Worm (Caenorhabditis elegans) whole organism, L3 larva: ENCODE measurements around the gene skp-1.

Experiments
- ceh-82 ChIP-seq: fragments of 150-350 bp; optimal IDR thresholded peaks from 2 replicates; lab custom pipeline; 2014; ENCODE audit warnings: missing biosample characterization, missing genetic modification characterization
- elt-3 ChIP-seq, 3 experiments: fragments of 150-350 bp in 1 of 3; sonication (generic microtip) in 2 of 3; optimal IDR thresholded peaks; 2 replicates in 2 of 3; 4 replicates in 1 of 3; lab custom pipeline; 2014 to 2017; ENCODE audit warnings: missing biosample characterization in 3 of 3, missing genetic modification characterization in 3 of 3
- lin-39 ChIP-seq: fragments of 150-350 bp; optimal IDR thresholded peaks from 2 replicates; lab custom pipeline; 2018; ENCODE audit warnings: missing biosample characterization, missing genetic modification reagents, missing genetic modification characterization
- nhr-237 ChIP-seq: fragments of 150-350 bp; optimal IDR thresholded peaks from 2 replicates; lab custom pipeline; 2014; ENCODE audit warnings: missing biosample characterization, missing genetic modification characterization
- nhr-77 ChIP-seq: fragments of 150-350 bp; optimal IDR thresholded peaks from 2 replicates; lab custom pipeline; 2014; ENCODE audit warnings: missing biosample characterization, missing genetic modification characterization
- tbx-2 ChIP-seq: sonication (generic microtip); optimal IDR thresholded peaks from 2 replicates; lab custom pipeline; 2016; ENCODE audit warnings: mild to moderate bottlenecking, missing genetic modification characterization, missing compliant biosample characterization
- unc-62 ChIP-seq: fragments of 150-350 bp; sonication (generic microtip); optimal IDR thresholded peaks from 4 replicates; lab custom pipeline; 2014; ENCODE audit warnings: missing biosample characterization, missing genetic modification reagents, missing genetic modification characterization

DNA sequence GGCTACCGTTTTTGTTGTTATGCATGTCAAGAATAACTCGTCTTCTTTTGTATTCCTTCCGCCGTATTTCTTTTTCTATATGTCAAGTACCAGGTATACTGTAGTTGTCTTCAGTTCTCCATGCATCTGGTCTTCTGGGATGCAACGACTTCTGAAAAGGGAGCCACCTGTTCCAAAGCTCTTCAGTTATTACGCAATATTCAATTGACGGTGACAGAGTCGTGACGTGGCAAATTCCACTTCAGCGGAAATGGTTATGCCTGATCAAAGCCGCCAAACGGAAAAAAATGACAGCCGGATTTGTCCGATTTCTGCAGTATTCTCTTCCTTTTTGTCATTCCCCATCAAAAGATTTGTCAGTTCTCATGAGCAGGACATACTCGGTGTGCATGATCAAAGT, 11.2 kb downstream of the skp-1 start:
- TF ChIP-seq elt-3 (tag; optimal IDR thresholded peaks at IDR 0.05; lab: Kevin White, UChicago) (no peak), unc-62 (GFP tag; lab: Kevin White, UChicago) (no peak), nhr-77 (tag; lab: Kevin White, UChicago) (no peak), lin-39 (tag; lab: Kevin White, UChicago) (no peak), tbx-2 (no peak), nhr-237 (tag; lab: Kevin White, UChicago) (no peak), ceh-82 (tag; lab: Kevin White, UChicago) (no peak)
